Fruit fly (Drosophila melanogaster) whole organism, wandering third instar larva: ENCODE data around the gene tex.

Experiments used
- Abd-B ChIP-seq: fragments of >200 bp; optimal IDR thresholded peaks from 2 replicates; lab custom pipeline; 2017; ENCODE audit warnings: missing biosample characterization, missing genetic modification characterization
- ey ChIP-seq: fragments of 200-800 bp; sonication (Bioruptor generic); optimal IDR thresholded peaks from 2 replicates; lab custom pipeline; 2016; ENCODE audit warnings: missing biosample characterization, missing genetic modification characterization
- fru ChIP-seq: fragments of 200-800 bp; sonication (Bioruptor generic); optimal IDR thresholded peaks from 3 replicates; lab custom pipeline; 2016; ENCODE audit warnings: missing biosample characterization, mild to moderate bottlenecking, missing genetic modification characterization
- lola ChIP-seq: fragments of >200 bp; optimal IDR thresholded peaks from 2 replicates; lab custom pipeline; 2017; ENCODE audit warnings: missing biosample characterization, missing genetic modification characterization
- psq ChIP-seq: fragments of 200-800 bp; sonication (Bioruptor generic); optimal IDR thresholded peaks from 3 replicates; lab custom pipeline; 2017; ENCODE audit warnings: missing biosample characterization, mild to moderate bottlenecking, missing genetic modification characterization, moderate library complexity
- rgr ChIP-seq: fragments of 200-800 bp; sonication (Bioruptor generic); optimal IDR thresholded peaks from 3 replicates; lab custom pipeline; 2016; ENCODE audit warnings: missing biosample characterization, mild to moderate bottlenecking, missing genetic modification characterization
- sv ChIP-seq: fragments of 200-800 bp; sonication (Bioruptor generic); optimal IDR thresholded peaks from 3 replicates; lab custom pipeline; 2016; ENCODE audit warnings: missing biosample characterization, missing genetic modification characterization
- usp ChIP-seq: fragments of >200 bp; optimal IDR thresholded peaks from 2 replicates; lab custom pipeline; 2017; ENCODE audit warnings: missing biosample characterization, missing genetic modification characterization

dm6 chr3R:8334471-8334783 lies 26.0 kb upstream of the tex start:
- TF ChIP-seq ey: no peak
- no peak for TF ChIP-seq Abd-B
- TF ChIP-seq rgr (GFP tag; lab: Kevin White, UChicago): no peak
- TF ChIP-seq usp (GFP tag; lab: Kevin White, UChicago): no peak
- TF ChIP-seq lola (GFP tag; lab: Kevin White, UChicago): no peak
- TF ChIP-seq psq (GFP tag; lab: Kevin White, UChicago): peak; percentile 8
- no peak for TF ChIP-seq fru (GFP tag; lab: Kevin White, UChicago)
- no peak for TF ChIP-seq sv (GFP tag; lab: Kevin White, UChicago)
